Fruit fly (Drosophila melanogaster) whole organism, embryonic: Measurements from ENCODE around the gene CG17028.

ENCODE experiments used
- Awh ChIP-seq: fragments of 200-800 bp; sonication (Bioruptor generic); IDR thresholded peaks from 2 replicates; pipeline ENCODE4, ENCODE4 v1.3.6; 2022; ENCODE audit warnings: missing biosample characterization, missing genetic modification characterization
- Bteb2 ChIP-seq: fragments of 200-800 bp; sonication (Bioruptor generic); optimal IDR thresholded peaks from 2 replicates; lab custom pipeline; 2016; ENCODE audit warnings: missing biosample characterization, missing genetic modification characterization
- CG10431 ChIP-seq: fragments of 200-800 bp; sonication (Bioruptor generic); optimal IDR thresholded peaks from 3 replicates; lab custom pipeline; 2018; ENCODE audit warnings: missing biosample characterization, mild to moderate bottlenecking, missing genetic modification characterization
- CG10565 ChIP-seq: fragments of 200-800 bp; sonication (Bioruptor generic); optimal IDR thresholded peaks from 3 replicates; lab custom pipeline; 2016; ENCODE audit warnings: missing biosample characterization, mild to moderate bottlenecking, missing genetic modification characterization
- CG11093 ChIP-seq: fragments of 200-800 bp; sonication (Bioruptor generic); IDR thresholded peaks from 3 replicates; pipeline ENCODE4 v1.3.6; 2022; ENCODE audit warnings: missing biosample characterization, missing genetic modification characterization
- CG11504 ChIP-seq: fragments of 200-800 bp; sonication (Bioruptor generic); optimal IDR thresholded peaks from 3 replicates; lab custom pipeline; 2019; ENCODE audit warnings: missing biosample characterization, mild to moderate bottlenecking, missing genetic modification characterization, moderate library complexity
- CG12744 ChIP-seq: fragments of 200-800 bp; sonication (Bioruptor generic); optimal IDR thresholded peaks from 2 replicates; lab custom pipeline; 2016; ENCODE audit warnings: missing biosample characterization, missing genetic modification characterization
- CG12769 ChIP-seq: fragments of 200-800 bp; sonication (Bioruptor generic); optimal IDR thresholded peaks from 2 replicates; lab custom pipeline; 2019; ENCODE audit warnings: missing biosample characterization, mild to moderate bottlenecking, missing genetic modification characterization, moderate library complexity
- CG2678 ChIP-seq: fragments of 200-800 bp; sonication (Bioruptor generic); optimal IDR thresholded peaks from 3 replicates; lab custom pipeline; 2019; ENCODE audit warnings: missing biosample characterization, mild to moderate bottlenecking, missing genetic modification characterization, moderate library complexity
- CG4707 ChIP-seq: fragments of 200-800 bp; sonication (Bioruptor generic); optimal IDR thresholded peaks from 2 replicates; lab custom pipeline; 2018; ENCODE audit warnings: missing biosample characterization, mild to moderate bottlenecking, missing genetic modification characterization, moderate library complexity
- CG4730 ChIP-seq: fragments of 200-800 bp; sonication (Bioruptor generic); IDR thresholded peaks from 2 replicates; pipeline ENCODE4 v1.3.6; 2022; ENCODE audit warnings: missing biosample characterization, missing genetic modification characterization
- CG4854 ChIP-seq: fragments of 200-800 bp; sonication (Bioruptor generic); optimal IDR thresholded peaks from 2 replicates; lab custom pipeline; 2016; ENCODE audit warnings: missing biosample characterization, missing genetic modification characterization, inconsistent platforms
- CG6689 ChIP-seq: fragments of 200-800 bp; sonication (Bioruptor generic); IDR thresholded peaks from 2 replicates; pipeline ENCODE4 v1.3.6; 2022; ENCODE audit warnings: missing biosample characterization, missing genetic modification characterization
- CG7556 ChIP-seq: fragments of 200-800 bp; sonication (Bioruptor generic); optimal IDR thresholded peaks from 2 replicates; lab custom pipeline; 2017; ENCODE audit warnings: missing biosample characterization, mild to moderate bottlenecking, missing genetic modification characterization
- CkIIα-i1 ChIP-seq: fragments of 200-800 bp; sonication (Bioruptor generic); IDR thresholded peaks from 2 replicates; pipeline ENCODE4 v1.3.6; 2022; ENCODE audit warnings: missing biosample characterization, missing genetic modification characterization
- D ChIP-seq, 2 experiments: fragments of 200-800 bp in 1 of 2; fragments of >200 bp in 1 of 2; sonication (Bioruptor generic) in 1 of 2; optimal IDR thresholded peaks; 2 replicates in 1 of 2; 3 replicates in 1 of 2; lab custom pipeline; 2017; ENCODE audit warnings: mild to moderate bottlenecking in 1 of 2, missing biosample characterization in 1 of 2, missing genetic modification characterization in 1 of 2, missing genetic modification reagents in 1 of 2
- Dad ChIP-seq: fragments of 200-800 bp; sonication (Bioruptor generic); optimal IDR thresholded peaks from 3 replicates; lab custom pipeline; 2016; ENCODE audit warnings: missing biosample characterization, missing genetic modification characterization
- Dfd ChIP-seq, 2 experiments: fragments of >200 bp; optimal IDR thresholded peaks; 2 replicates each; lab custom pipeline; 2017; ENCODE audit warnings: missing biosample characterization in 2 of 2, missing genetic modification characterization in 2 of 2
- Doc2 ChIP-seq: fragments of 200-800 bp; sonication (Bioruptor generic); IDR thresholded peaks from 2 replicates; pipeline ENCODE4 v1.3.6; 2022; ENCODE audit warnings: missing biosample characterization, missing genetic modification characterization
- Fer2 ChIP-seq: fragments of 200-800 bp; sonication (Bioruptor generic); optimal IDR thresholded peaks from 2 replicates; lab custom pipeline; 2018; ENCODE audit warnings: missing biosample characterization, mild to moderate bottlenecking, missing genetic modification characterization, moderate library complexity
- Hey ChIP-seq: fragments of 200-800 bp; sonication (Bioruptor generic); optimal IDR thresholded peaks from 3 replicates; lab custom pipeline; 2018; ENCODE audit warnings: missing biosample characterization, mild to moderate bottlenecking, missing genetic modification characterization
- HmgZ ChIP-seq: fragments of 200-800 bp; sonication (Bioruptor generic); optimal IDR thresholded peaks from 2 replicates; lab custom pipeline; 2018; ENCODE audit warnings: missing biosample characterization, mild to moderate bottlenecking, missing genetic modification characterization
- Hmx ChIP-seq: fragments of 200-800 bp; sonication (Bioruptor generic); optimal IDR thresholded peaks from 2 replicates; lab custom pipeline; 2016; ENCODE audit warnings: missing biosample characterization, missing genetic modification characterization
- Hsf ChIP-seq: fragments of 200-800 bp; sonication (Bioruptor generic); optimal IDR thresholded peaks from 3 replicates; lab custom pipeline; 2016; ENCODE audit warnings: missing biosample characterization, missing genetic modification characterization
- Lim3 ChIP-seq: fragments of 200-800 bp; sonication (Bioruptor generic); IDR thresholded peaks from 2 replicates; pipeline ENCODE4 v1.3.6; 2022; ENCODE audit warnings: missing biosample characterization, missing genetic modification characterization
- Myb ChIP-seq: fragments of 200-800 bp; sonication (Bioruptor generic); optimal IDR thresholded peaks from 2 replicates; lab custom pipeline; 2016; ENCODE audit warnings: missing biosample characterization, missing genetic modification characterization
- Opbp ChIP-seq: fragments of 200-800 bp; sonication (Bioruptor generic); IDR thresholded peaks from 3 replicates; pipeline ENCODE4 v1.3.6; 2022; ENCODE audit warnings: missing biosample characterization, missing genetic modification characterization; ENCODE audit not compliant: partially characterized antibody
- Poxn ChIP-seq: fragments of 200-800 bp; sonication (Bioruptor generic); IDR thresholded peaks from 2 replicates; pipeline ENCODE4 v1.3.6; 2022; ENCODE audit warnings: missing biosample characterization, missing genetic modification characterization
- Sox102F ChIP-seq: fragments of 200-800 bp; sonication (Bioruptor generic); optimal IDR thresholded peaks from 2 replicates; lab custom pipeline; 2018; ENCODE audit warnings: missing biosample characterization, mild to moderate bottlenecking, missing genetic modification characterization, moderate library complexity
- Usf ChIP-seq: fragments of 200-800 bp; sonication (Bioruptor generic); optimal IDR thresholded peaks from 2 replicates; lab custom pipeline; 2017; ENCODE audit warnings: missing genotype, missing biosample characterization, missing genetic modification characterization
- Xrp1 ChIP-seq: fragments of 200-800 bp; sonication (Bioruptor generic); IDR thresholded peaks from 2 replicates; pipeline ENCODE4 v1.3.6; 2022; ENCODE audit warnings: missing biosample characterization, missing genetic modification characterization
- YL-1 ChIP-seq: fragments of 200-800 bp; sonication (Bioruptor generic); optimal IDR thresholded peaks from 3 replicates; lab custom pipeline; 2017; ENCODE audit warnings: missing biosample characterization, mild to moderate bottlenecking, missing genetic modification characterization
- ap ChIP-seq: fragments of 200-800 bp; sonication (Bioruptor generic); IDR thresholded peaks from 2 replicates; pipeline ENCODE4 v1.3.6; 2022; ENCODE audit warnings: missing biosample characterization, missing genetic modification characterization
- bab2 ChIP-seq: fragments of 200-800 bp; sonication (Bioruptor generic); optimal IDR thresholded peaks from 2 replicates; lab custom pipeline; 2016; ENCODE audit warnings: missing biosample characterization, missing genetic modification characterization
- dati ChIP-seq: fragments of 200-800 bp; sonication (Bioruptor generic); IDR thresholded peaks from 2 replicates; pipeline ENCODE4 v1.3.6; 2022; ENCODE audit warnings: missing biosample characterization, missing genetic modification characterization
- gcm ChIP-seq: fragments of 200-800 bp; sonication (Bioruptor generic); optimal IDR thresholded peaks from 2 replicates; lab custom pipeline; 2019; ENCODE audit warnings: missing biosample characterization, mild to moderate bottlenecking, missing genetic modification characterization, moderate library complexity
- gsb-n ChIP-seq: fragments of 200-800 bp; sonication (Bioruptor generic); optimal IDR thresholded peaks from 3 replicates; lab custom pipeline; 2018; ENCODE audit warnings: missing biosample characterization, mild to moderate bottlenecking, missing genetic modification characterization
- kni ChIP-seq: fragments of 200-800 bp; sonication (Bioruptor generic); optimal IDR thresholded peaks from 3 replicates; lab custom pipeline; 2017; ENCODE audit warnings: mild to moderate bottlenecking, missing biosample characterization, missing genetic modification reagents, missing genetic modification characterization
- luna ChIP-seq: fragments of 200-800 bp; sonication (Bioruptor generic); optimal IDR thresholded peaks from 2 replicates; lab custom pipeline; 2016; ENCODE audit warnings: missing biosample characterization, missing genetic modification characterization
- nmo ChIP-seq: fragments of 200-800 bp; sonication (Bioruptor generic); optimal IDR thresholded peaks from 2 replicates; lab custom pipeline; 2018; ENCODE audit warnings: missing biosample characterization, mild to moderate bottlenecking, missing genetic modification characterization, moderate library complexity
- odd ChIP-seq: fragments of 200-800 bp; sonication (Bioruptor generic); optimal IDR thresholded peaks from 2 replicates; lab custom pipeline; 2017; ENCODE audit warnings: missing biosample characterization, mild to moderate bottlenecking, missing genetic modification characterization
- onecut ChIP-seq: fragments of 200-800 bp; sonication (Bioruptor generic); IDR thresholded peaks from 2 replicates; pipeline ENCODE4 v1.3.6; 2022; ENCODE audit warnings: missing biosample characterization, missing genetic modification characterization
- pan ChIP-seq, 4 experiments: fragments of >200 bp in 3 of 4; fragments of 200-800 bp in 1 of 4; sonication (Bioruptor generic) in 1 of 4; optimal IDR thresholded peaks in 3 of 4; IDR thresholded peaks in 1 of 4; 2 replicates each; pipeline versions ENCODE4 v1.3.6 to Lab custom; 2017 to 2022; ENCODE audit warnings: missing biosample characterization in 2 of 4, missing genetic modification characterization in 2 of 4, mixed read lengths in 1 of 4
- peb ChIP-seq: fragments of 200-800 bp; sonication (Bioruptor generic); IDR thresholded peaks from 2 replicates; pipeline ENCODE4 v1.3.6; 2022; ENCODE audit warnings: missing biosample characterization, missing genetic modification characterization
- prd ChIP-seq, 3 experiments: fragments of >200 bp in 2 of 3; fragments of 200-800 bp in 1 of 3; sonication (Bioruptor generic) in 1 of 3; optimal IDR thresholded peaks in 2 of 3; IDR thresholded peaks in 1 of 3; 2 replicates in 2 of 3; 3 replicates in 1 of 3; pipeline versions ENCODE4 v1.3.6 to Lab custom; 2017 to 2022; ENCODE audit warnings: missing biosample characterization in 1 of 3, missing genetic modification characterization in 1 of 3
- pros ChIP-seq: fragments of 200-800 bp; sonication (Bioruptor generic); optimal IDR thresholded peaks from 3 replicates; lab custom pipeline; 2019; ENCODE audit warnings: missing biosample characterization, mild to moderate bottlenecking, missing genetic modification characterization, moderate library complexity
- twi ChIP-seq: fragments of 200-800 bp; optimal IDR thresholded peaks from 2 replicates; lab custom pipeline; 2019; ENCODE audit warnings: missing biosample characterization, mild to moderate bottlenecking, missing genetic modification characterization, moderate library complexity
- vnd ChIP-seq: fragments of 200-800 bp; sonication (Bioruptor generic); IDR thresholded peaks from 3 replicates; pipeline ENCODE4 v1.3.6; 2022; ENCODE audit warnings: missing biosample characterization, missing genetic modification characterization; ENCODE audit not compliant: partially characterized antibody
- zen ChIP-seq: fragments of 200-800 bp; sonication (Bioruptor generic); optimal IDR thresholded peaks from 3 replicates; lab custom pipeline; 2018; ENCODE audit warnings: missing biosample characterization, mild to moderate bottlenecking, missing genetic modification characterization, moderate library complexity

Gene CG17028

DNA sequence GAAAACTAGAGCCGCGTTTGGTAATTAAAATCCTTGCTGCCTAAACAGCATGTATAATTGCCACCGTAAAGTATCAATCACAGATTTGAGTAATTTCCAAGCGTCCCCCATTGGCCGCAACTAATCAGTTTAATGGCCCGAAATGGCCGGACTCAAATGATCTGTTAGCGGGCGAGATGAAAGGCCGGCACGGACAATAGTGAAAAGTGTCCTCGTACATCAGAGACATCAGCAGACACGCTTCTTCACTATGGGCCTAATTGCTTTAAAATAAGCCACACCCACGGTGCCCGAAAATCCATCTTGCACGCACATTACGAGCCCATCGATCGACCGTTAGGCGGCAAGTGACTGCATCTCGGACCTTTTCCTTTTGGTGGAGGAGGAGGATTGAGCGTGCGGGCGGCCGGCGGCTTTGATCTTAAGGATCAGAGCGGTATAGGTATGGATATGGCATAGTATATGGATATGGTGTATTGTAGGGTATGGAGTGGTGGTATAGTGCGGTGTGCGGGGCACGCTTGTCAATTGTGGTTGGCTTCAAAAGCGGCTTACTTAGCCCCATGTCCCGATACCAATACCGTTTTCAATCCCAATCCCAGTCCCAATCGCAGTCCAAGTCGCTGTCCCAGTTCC lies 34.1 kb downstream of the CG17028 start (continued):
- no peak for TF ChIP-seq ap (GFP tag; lab: Robert Waterston, UW)
- TF ChIP-seq Myb (GFP tag; lab: Kevin White, UChicago) = no peak
- peak; percentile 42 for TF ChIP-seq gsb-n
- no peak for TF ChIP-seq CG4730 (GFP tag; lab: Robert Waterston, UW)
- peak; percentile 75 for TF ChIP-seq D (optimal IDR thresholded peaks at IDR 0.05; lab: Kevin White, UChicago)
- no peak for TF ChIP-seq D (GFP tag; optimal IDR thresholded peaks at IDR 0.05; lab: Kevin White, UChicago)
- TF ChIP-seq CG2678 = no peak
- no peak for TF ChIP-seq Bteb2 (GFP tag; lab: Kevin White, UChicago)
- no peak for TF ChIP-seq prd (optimal IDR thresholded peaks at IDR 0.05; lab: Kevin White, UChicago)
- TF ChIP-seq prd (GFP tag; IDR thresholded peaks at IDR 0.05; lab: Robert Waterston, UW) = peak; percentile 63; the same call in 2 of the 3 replicates
- no peak for TF ChIP-seq CG11504 (tag; lab: Kevin White, UChicago)
- TF ChIP-seq twi (tag; lab: Kevin White, UChicago) = peak; percentile 16
- TF ChIP-seq luna = no peak
- no peak for TF ChIP-seq CG11093 (GFP tag; lab: Robert Waterston, UW)
- TF ChIP-seq pros (GFP tag; lab: Kevin White, UChicago) = peak; percentile 12
- TF ChIP-seq YL-1 = no peak
- no peak for TF ChIP-seq Dfd (GFP tag; optimal IDR thresholded peaks at IDR 0.05; lab: Kevin White, UChicago)
- no peak for TF ChIP-seq CG6689 (GFP tag; lab: Robert Waterston, UW)
- no peak for TF ChIP-seq nmo (GFP tag; lab: Kevin White, UChicago)
- no peak for TF ChIP-seq dati (GFP tag; lab: Robert Waterston, UW)
- no peak for TF ChIP-seq Hey (tag; lab: Kevin White, UChicago)
- no peak for TF ChIP-seq onecut
- TF ChIP-seq Doc2 (GFP tag; lab: Robert Waterston, UW) = no peak
- no peak for TF ChIP-seq odd
- no peak for TF ChIP-seq vnd (GFP tag; lab: Robert Waterston, UW)
- no peak for TF ChIP-seq Hmx (GFP tag; lab: Kevin White, UChicago)
- TF ChIP-seq HmgZ (tag; lab: Kevin White, UChicago) = no peak
- no peak for TF ChIP-seq peb (GFP tag; lab: Robert Waterston, UW)
- peak; percentile 61 for TF ChIP-seq kni
- no peak for TF ChIP-seq Fer2
- no peak for TF ChIP-seq CG12769 (tag; lab: Kevin White, UChicago)
- no peak for TF ChIP-seq Sox102F (GFP tag; lab: Kevin White, UChicago)
- TF ChIP-seq bab2 = no peak
- no peak for TF ChIP-seq CG7556 (GFP tag; lab: Kevin White, UChicago)
- TF ChIP-seq CG10565 (GFP tag; lab: Kevin White, UChicago) = no peak
- no peak for TF ChIP-seq CG10431 (GFP tag; lab: Kevin White, UChicago)
- TF ChIP-seq gcm (GFP tag; lab: Kevin White, UChicago) = no peak
- no peak for TF ChIP-seq Lim3
- TF ChIP-seq Dad (GFP tag; lab: Kevin White, UChicago) = no peak
- no peak for TF ChIP-seq CG4854
- TF ChIP-seq pan (optimal IDR thresholded peaks at IDR 0.05; lab: Kevin White, UChicago) = peak in 1 of 2 experiments; percentile 67
- TF ChIP-seq pan (GFP tag; optimal IDR thresholded peaks at IDR 0.05 in 1 of 2, IDR thresholded peaks at IDR 0.05 in 1 of 2) = peak in 1 of 2 experiments; percentile 35
- TF ChIP-seq zen (tag; lab: Kevin White, UChicago) = peak; percentile 95
- no peak for TF ChIP-seq Poxn (GFP tag; lab: Robert Waterston, UW)
- no peak for TF ChIP-seq Xrp1 (GFP tag; lab: Robert Waterston, UW)
- no peak for TF ChIP-seq CkIIα-i1 (GFP tag; lab: Robert Waterston, UW)
- no peak for TF ChIP-seq Hsf
- TF ChIP-seq Awh (GFP tag; lab: Robert Waterston, UW) = no peak
- 0 out of 3 replicates have a peak, but pooled peaks have one; percentile 30 for TF ChIP-seq Opbp (GFP tag; lab: Robert Waterston, UW)
- TF ChIP-seq CG12744 (GFP tag; lab: Kevin White, UChicago) = no peak
- TF ChIP-seq CG4707 (GFP tag; lab: Kevin White, UChicago) = peak; percentile 13
- no peak for TF ChIP-seq Usf (GFP tag; lab: Kevin White, UChicago)
- TF ChIP-seq, all 482 proteins: peak for 12
